Worm (Caenorhabditis elegans) whole organism, midembryonic: ENCODE measurements around the gene W10G11.19.

ENCODE experiments used
- T22C8.4 ChIP-seq: fragments of 200-800 bp; sonication (Bioruptor generic); IDR thresholded peaks from 2 replicates; pipeline ENCODE4 v1.3.6; 2022; ENCODE audit warnings: missing genetic modification characterization, missing compliant biosample characterization
- cog-1 ChIP-seq: sonication (generic microtip); optimal IDR thresholded peaks from 2 replicates; lab custom pipeline; 2016; ENCODE audit warnings: missing genetic modification characterization, missing compliant biosample characterization
- flt-1 ChIP-seq: fragments of 200-800 bp; sonication (Bioruptor generic); IDR thresholded peaks from 2 replicates; pipeline ENCODE4 v1.3.6; 2022; ENCODE audit warnings: missing genetic modification characterization, missing compliant biosample characterization
- klf-2 ChIP-seq: fragments of 200-800 bp; sonication (Bioruptor generic); conservative IDR thresholded peaks from 2 replicates; pipeline ENCODE4 v1.3.6; 2022; ENCODE audit warnings: missing genetic modification reagents, missing genetic modification characterization, missing compliant biosample characterization
- med-1 ChIP-seq: sonication (generic microtip); optimal IDR thresholded peaks from 2 replicates; lab custom pipeline; 2017; ENCODE audit warnings: missing genetic modification characterization, mild to moderate bottlenecking, missing compliant biosample characterization, antibody characterized with exemption, missing genetic modification reagents; ENCODE audit not compliant: insufficient read depth
- ref-1 ChIP-seq: fragments of 200-800 bp; sonication (Bioruptor generic); conservative IDR thresholded peaks from 2 replicates; pipeline ENCODE4 v1.3.6; 2022; ENCODE audit warnings: missing genetic modification reagents, missing genetic modification characterization, missing compliant biosample characterization
- tab-1 ChIP-seq: fragments of 200-800 bp; sonication (Bioruptor generic); IDR thresholded peaks from 2 replicates; pipeline ENCODE4 v1.3.6; 2022; ENCODE audit warnings: missing genetic modification characterization, missing compliant biosample characterization
- ztf-23 ChIP-seq: fragments of 200-800 bp; sonication (Bioruptor generic); IDR thresholded peaks from 2 replicates; pipeline ENCODE4 v1.3.6; 2022; ENCODE audit warnings: missing genetic modification reagents, missing genetic modification characterization, missing compliant biosample characterization
- ztf-29 ChIP-seq: fragments of 200-800 bp; sonication (Bioruptor generic); IDR thresholded peaks from 2 replicates; pipeline ENCODE4 v1.3.6; 2022; ENCODE audit warnings: missing genetic modification reagents, missing genetic modification characterization, missing compliant biosample characterization

The W10G11.19 gene

ce11 chrII:3578121-3578520, 27.7 kb downstream of the W10G11.19 start, which contains the start of gene clec-133:
Gene clec-133, plus strand, starts transcription at chrII:3578421.
- TF ChIP-seq tab-1 (GFP tag; lab: Robert Waterston, UW), result no peak
- no peak for TF ChIP-seq T22C8.4 (GFP tag; lab: Robert Waterston, UW)
- TF ChIP-seq flt-1 (GFP tag; lab: Robert Waterston, UW), result no peak
- no peak for TF ChIP-seq klf-2 (GFP tag; lab: Robert Waterston, UW)
- no peak for TF ChIP-seq ztf-23 (GFP tag; lab: Robert Waterston, UW)
- TF ChIP-seq ztf-29 (GFP tag; lab: Robert Waterston, UW), result no peak
- no peak for TF ChIP-seq cog-1
- no peak for TF ChIP-seq med-1 (GFP tag; lab: Kevin White, UChicago)
- no peak for TF ChIP-seq ref-1

DNA sequence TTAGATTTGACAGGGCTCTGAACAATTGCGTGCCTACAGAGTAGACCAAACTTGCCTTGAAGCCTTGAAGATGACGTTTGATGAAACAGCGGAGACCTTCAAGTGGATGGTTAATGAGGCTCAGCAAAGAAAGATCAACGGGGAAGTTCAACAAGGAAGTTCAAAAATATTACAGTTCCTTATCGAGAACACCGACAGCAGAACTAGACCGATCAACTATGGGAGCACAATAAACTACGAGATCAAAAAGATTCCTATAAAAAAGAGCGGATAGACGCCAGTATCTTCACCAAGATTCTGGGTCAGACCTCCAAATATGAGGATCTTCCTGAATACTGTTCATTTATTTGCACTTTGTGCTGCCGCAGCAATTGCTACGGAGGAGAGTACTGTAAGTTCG, 29.3 kb downstream of the W10G11.19 start, which contains the start of gene clec-134:
Gene clec-134 (plus strand): TSS at position 301 of the 400 bp plus-strand sequence.
- TF ChIP-seq cog-1, result no peak

ce11 chrII:3581752-3582151, 31.3 kb downstream of the W10G11.19 start, which contains the start of gene srh-59:
Gene srh-59, plus strand, starts transcription at chrII:3582052.
- TF ChIP-seq med-1 (GFP tag; lab: Kevin White, UChicago) (no peak), tab-1 (GFP tag; lab: Robert Waterston, UW) (no peak)

DNA sequence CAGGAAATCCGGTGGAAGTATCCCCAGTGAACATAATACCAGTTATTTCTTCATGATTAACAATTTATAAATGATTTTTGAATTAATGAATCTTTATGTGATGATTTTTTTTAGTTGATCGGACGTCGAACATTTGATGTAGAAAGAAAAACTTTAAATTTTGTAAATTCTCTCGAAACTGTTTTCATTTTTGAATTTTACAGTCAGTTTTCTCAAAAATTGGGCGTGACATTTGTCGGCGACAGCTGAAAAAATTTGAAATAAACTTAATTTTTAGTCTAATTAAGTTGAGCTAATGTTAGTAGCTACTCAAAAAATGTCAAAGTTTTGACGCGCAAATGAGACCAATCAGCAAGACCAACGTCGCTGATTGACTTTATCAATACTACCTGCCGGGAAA, 33.0 kb downstream of the W10G11.19 start, which contains the start of gene srh-60:
Gene srh-60 (plus strand): TSS at position 301 of the 400 bp plus-strand sequence.
- TF ChIP-seq tab-1 (GFP tag; lab: Robert Waterston, UW) (no peak), flt-1 (GFP tag; lab: Robert Waterston, UW) (no peak), med-1 (GFP tag; lab: Kevin White, UChicago) (no peak), ztf-23 (GFP tag; lab: Robert Waterston, UW) (no peak), ref-1 (no peak), ztf-29 (GFP tag; lab: Robert Waterston, UW) (no peak), T22C8.4 (GFP tag; lab: Robert Waterston, UW) (no peak), klf-2 (GFP tag; lab: Robert Waterston, UW) (no peak), cog-1 (no peak)

DNA sequence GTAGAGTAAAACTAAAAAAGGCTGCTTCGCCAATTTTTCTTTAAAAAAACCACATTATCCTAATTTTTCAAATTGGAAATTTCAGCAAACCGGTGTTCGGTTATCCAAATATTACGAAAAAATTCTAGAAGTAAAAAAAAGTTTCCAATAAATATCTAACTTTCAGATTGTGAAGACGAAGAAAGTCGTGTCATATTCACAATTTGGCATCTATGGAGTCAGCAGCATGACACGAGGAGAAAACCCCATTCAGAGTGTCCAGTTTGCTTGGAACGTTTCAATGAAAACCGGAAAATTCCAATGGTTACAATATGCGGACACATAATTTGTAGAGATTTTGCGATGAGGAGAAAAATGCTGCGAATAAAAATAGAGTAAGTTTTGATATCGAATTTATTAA, 44.9 kb downstream of the W10G11.19 start, which contains the start of gene Y49F6A.12:
Gene Y49F6A.12 (plus strand): TSS at position 301 of the 400 bp plus-strand sequence.
- TF ChIP-seq cog-1 (no peak), klf-2 (GFP tag; lab: Robert Waterston, UW) (no peak), flt-1 (GFP tag; lab: Robert Waterston, UW) (no peak), ref-1 (no peak), ztf-29 (GFP tag; lab: Robert Waterston, UW) (no peak), ztf-23 (GFP tag; lab: Robert Waterston, UW) (no peak), T22C8.4 (GFP tag; lab: Robert Waterston, UW) (no peak), med-1 (GFP tag; lab: Kevin White, UChicago) (no peak), tab-1 (GFP tag; lab: Robert Waterston, UW) (no peak)

ce11 chrII:3598721-3599120, 48.3 kb downstream of the W10G11.19 start, which contains the start of gene Y49F6A.11:
Gene Y49F6A.11, minus strand, starts transcription at chrII:3598821.
- TF ChIP-seq tab-1 (GFP tag; lab: Robert Waterston, UW), result no peak
- TF ChIP-seq klf-2 (GFP tag; lab: Robert Waterston, UW), result no peak
- no peak for TF ChIP-seq ztf-29 (GFP tag; lab: Robert Waterston, UW)
- no peak for TF ChIP-seq cog-1
- no peak for TF ChIP-seq med-1 (GFP tag; lab: Kevin White, UChicago)
- TF ChIP-seq ztf-23 (GFP tag; lab: Robert Waterston, UW), result no peak
- no peak for TF ChIP-seq T22C8.4 (GFP tag; lab: Robert Waterston, UW)
- TF ChIP-seq ref-1, result no peak
- TF ChIP-seq flt-1 (GFP tag; lab: Robert Waterston, UW), result no peak
